Fruit fly (Drosophila melanogaster) whole organism, embryonic: ENCODE measurements around the gene cni.

Experiments
- Aef1 ChIP-seq: fragments of 200-800 bp; sonication (Bioruptor generic); IDR thresholded peaks from 3 replicates; pipeline ENCODE4 v1.3.6; 2022; ENCODE audit warnings: missing biosample characterization, missing genetic modification characterization
- B-H1 ChIP-seq: fragments of 200-800 bp; sonication (Bioruptor generic); IDR thresholded peaks from 3 replicates; pipeline ENCODE4 v1.3.6; 2022; ENCODE audit warnings: missing biosample characterization, missing genetic modification characterization
- B-H2 ChIP-seq: fragments of 200-800 bp; sonication (Bioruptor generic); optimal IDR thresholded peaks from 2 replicates; lab custom pipeline; 2018; ENCODE audit warnings: missing biosample characterization, mild to moderate bottlenecking, missing genetic modification characterization
- CG10431 ChIP-seq: fragments of 200-800 bp; sonication (Bioruptor generic); optimal IDR thresholded peaks from 3 replicates; lab custom pipeline; 2018; ENCODE audit warnings: missing biosample characterization, mild to moderate bottlenecking, missing genetic modification characterization
- CG10565 ChIP-seq: fragments of 200-800 bp; sonication (Bioruptor generic); optimal IDR thresholded peaks from 3 replicates; lab custom pipeline; 2016; ENCODE audit warnings: missing biosample characterization, mild to moderate bottlenecking, missing genetic modification characterization
- CG10959 ChIP-seq: fragments of 200-800 bp; sonication (Bioruptor generic); IDR thresholded peaks from 2 replicates; pipeline ENCODE4 v1.3.6; 2022; ENCODE audit warnings: missing biosample characterization, missing genetic modification characterization
- CG13296 ChIP-seq: fragments of 200-800 bp; sonication (Bioruptor generic); optimal IDR thresholded peaks from 3 replicates; lab custom pipeline; 2018; ENCODE audit warnings: missing biosample characterization, mild to moderate bottlenecking, missing genetic modification characterization
- CG13624 ChIP-seq: fragments of 200-800 bp; sonication (Bioruptor generic); optimal IDR thresholded peaks from 2 replicates; lab custom pipeline; 2016; ENCODE audit warnings: missing biosample characterization, missing genetic modification characterization
- CG17186 ChIP-seq: fragments of 200-800 bp; sonication (Bioruptor generic); optimal IDR thresholded peaks from 3 replicates; lab custom pipeline; 2017; ENCODE audit warnings: missing biosample characterization, missing genetic modification reagents, missing genetic modification characterization
- CG18599 ChIP-seq: fragments of 200-800 bp; sonication (Bioruptor generic); optimal IDR thresholded peaks from 3 replicates; lab custom pipeline; 2017; ENCODE audit warnings: missing biosample characterization, missing genetic modification characterization, mild to moderate bottlenecking, moderate library complexity, missing genetic modification reagents
- CG2875 ChIP-seq: fragments of 200-800 bp; sonication (Bioruptor generic); optimal IDR thresholded peaks from 2 replicates; lab custom pipeline; 2017; ENCODE audit warnings: missing biosample characterization, mild to moderate bottlenecking, missing genetic modification characterization, missing genetic modification reagents
- CG30020 ChIP-seq: fragments of 200-800 bp; optimal IDR thresholded peaks from 2 replicates; lab custom pipeline; 2019; ENCODE audit warnings: missing biosample characterization, mild to moderate bottlenecking, missing genetic modification characterization, moderate library complexity
- CG3065 ChIP-seq: fragments of 200-800 bp; sonication (Bioruptor generic); optimal IDR thresholded peaks from 2 replicates; lab custom pipeline; 2016; ENCODE audit warnings: missing biosample characterization, missing genetic modification characterization
- CG3838 ChIP-seq: fragments of 200-800 bp; sonication (Bioruptor generic); optimal IDR thresholded peaks from 3 replicates; lab custom pipeline; 2016; ENCODE audit warnings: missing biosample characterization, missing genetic modification characterization
- CG3847 ChIP-seq: fragments of 200-800 bp; sonication (Bioruptor generic); IDR thresholded peaks from 2 replicates; pipeline ENCODE4 v1.3.6; 2022; ENCODE audit warnings: missing biosample characterization, missing genetic modification characterization
- CG43689 ChIP-seq: fragments of 200-800 bp; sonication (Bioruptor generic); IDR thresholded peaks from 2 replicates; pipeline ENCODE4 v1.3.6; 2022; ENCODE audit warnings: missing biosample characterization, missing genetic modification characterization
- CG5180 ChIP-seq: fragments of 200-800 bp; sonication (Bioruptor generic); optimal IDR thresholded peaks from 3 replicates; lab custom pipeline; 2017; ENCODE audit warnings: missing biosample characterization, missing genetic modification characterization, mild to moderate bottlenecking, moderate library complexity, missing genetic modification reagents
- CG7357 ChIP-seq: fragments of 200-800 bp; sonication (Bioruptor generic); IDR thresholded peaks from 3 replicates; pipeline ENCODE4 v1.3.6; 2022; ENCODE audit warnings: missing biosample characterization, missing genetic modification characterization
- CG8478 ChIP-seq: fragments of >200 bp; optimal IDR thresholded peaks from 2 replicates; lab custom pipeline; 2018
- CG9817 ChIP-seq: fragments of 200-800 bp; sonication (Bioruptor generic); optimal IDR thresholded peaks from 2 replicates; lab custom pipeline; 2018; ENCODE audit warnings: missing biosample characterization, mild to moderate bottlenecking, missing genetic modification characterization, moderate library complexity
- Dek ChIP-seq: fragments of 200-800 bp; sonication (Bioruptor generic); optimal IDR thresholded peaks from 3 replicates; lab custom pipeline; 2019; ENCODE audit warnings: missing biosample characterization, mild to moderate bottlenecking, missing genetic modification characterization, moderate library complexity
- E2f1 ChIP-seq: fragments of 200-800 bp; sonication (Bioruptor generic); IDR thresholded peaks from 2 replicates; pipeline ENCODE4 v1.3.6; 2022; ENCODE audit warnings: missing biosample characterization, missing genetic modification characterization
- Fer1 ChIP-seq: fragments of 200-800 bp; sonication (Bioruptor generic); optimal IDR thresholded peaks from 2 replicates; lab custom pipeline; 2017; ENCODE audit warnings: missing biosample characterization, mild to moderate bottlenecking, missing genetic modification characterization
- HmgD ChIP-seq: fragments of 200-800 bp; sonication (Bioruptor generic); optimal IDR thresholded peaks from 3 replicates; lab custom pipeline; 2016; ENCODE audit warnings: missing biosample characterization, missing genetic modification characterization
- HmgZ ChIP-seq: fragments of 200-800 bp; sonication (Bioruptor generic); optimal IDR thresholded peaks from 2 replicates; lab custom pipeline; 2018; ENCODE audit warnings: missing biosample characterization, mild to moderate bottlenecking, missing genetic modification characterization
- Med ChIP-seq: fragments of 200-800 bp; sonication (Bioruptor generic); peaks from one replicate; lab custom pipeline; 2016; ENCODE audit warnings: missing biosample characterization, missing genetic modification characterization, mild to moderate bottlenecking, inconsistent platforms, moderate library complexity
- Xrp1 ChIP-seq: fragments of 200-800 bp; sonication (Bioruptor generic); IDR thresholded peaks from 2 replicates; pipeline ENCODE4 v1.3.6; 2022; ENCODE audit warnings: missing biosample characterization, missing genetic modification characterization
- abd-A ChIP-seq: fragments of 200-800 bp; sonication (Bioruptor generic); optimal IDR thresholded peaks from 3 replicates; lab custom pipeline; 2019; ENCODE audit warnings: missing biosample characterization, mild to moderate bottlenecking, missing genetic modification characterization, moderate library complexity
- bigmax ChIP-seq: fragments of 200-800 bp; sonication (Bioruptor generic); optimal IDR thresholded peaks from 2 replicates; lab custom pipeline; 2018; ENCODE audit warnings: missing biosample characterization, mild to moderate bottlenecking, missing genetic modification characterization
- cg ChIP-seq: fragments of 200-800 bp; sonication (Bioruptor generic); optimal IDR thresholded peaks from 3 replicates; lab custom pipeline; 2019; ENCODE audit warnings: missing biosample characterization, mild to moderate bottlenecking, missing genetic modification characterization, moderate library complexity
- chinmo ChIP-seq: fragments of 200-800 bp; sonication (Bioruptor generic); IDR thresholded peaks from 4 replicates; pipeline ENCODE4 v1.3.6; 2022; ENCODE audit warnings: missing biosample characterization, missing genetic modification characterization; ENCODE audit not compliant: partially characterized antibody
- crp ChIP-seq, 2 experiments: fragments of 200-800 bp; sonication (Bioruptor generic); optimal IDR thresholded peaks; 2 replicates in 1 of 2; 3 replicates in 1 of 2; lab custom pipeline; 2017; ENCODE audit warnings: missing biosample characterization in 2 of 2, missing genetic modification characterization in 2 of 2, mild to moderate bottlenecking in 1 of 2, moderate library complexity in 1 of 2
- da ChIP-seq: fragments of 200-800 bp; sonication (Bioruptor generic); optimal IDR thresholded peaks from 2 replicates; lab custom pipeline; 2016; ENCODE audit warnings: missing biosample characterization, missing genetic modification characterization
- dpn ChIP-seq, 2 experiments: fragments of 200-800 bp; sonication (Bioruptor generic); optimal IDR thresholded peaks; 3 replicates each; lab custom pipeline; 2016; ENCODE audit warnings: missing biosample characterization in 2 of 2, missing genetic modification characterization in 2 of 2
- fd96Cb ChIP-seq: fragments of 200-800 bp; sonication (Bioruptor generic); optimal IDR thresholded peaks from 2 replicates; lab custom pipeline; 2018; ENCODE audit warnings: missing biosample characterization, mild to moderate bottlenecking, missing genetic modification characterization, moderate library complexity
- ftz-f1 ChIP-seq: fragments of 200-800 bp; sonication (Bioruptor generic); optimal IDR thresholded peaks from 2 replicates; lab custom pipeline; 2016; ENCODE audit warnings: missing biosample characterization, missing genetic modification characterization
- gro ChIP-seq: fragments of 200-800 bp; sonication (Bioruptor generic); optimal IDR thresholded peaks from 2 replicates; lab custom pipeline; 2016; ENCODE audit warnings: missing biosample characterization, missing genetic modification characterization
- hth ChIP-seq: fragments of >200 bp; optimal IDR thresholded peaks from 2 replicates; lab custom pipeline; 2017; ENCODE audit warnings: inconsistent platforms
- kah ChIP-seq: fragments of 200-800 bp; sonication (Bioruptor generic); optimal IDR thresholded peaks from 2 replicates; lab custom pipeline; 2018; ENCODE audit warnings: missing biosample characterization, mild to moderate bottlenecking, missing genetic modification characterization
- kni ChIP-seq: fragments of 200-800 bp; sonication (Bioruptor generic); optimal IDR thresholded peaks from 3 replicates; lab custom pipeline; 2017; ENCODE audit warnings: mild to moderate bottlenecking, missing biosample characterization, missing genetic modification reagents, missing genetic modification characterization
- nmo ChIP-seq: fragments of 200-800 bp; sonication (Bioruptor generic); optimal IDR thresholded peaks from 2 replicates; lab custom pipeline; 2018; ENCODE audit warnings: missing biosample characterization, mild to moderate bottlenecking, missing genetic modification characterization, moderate library complexity
- nom ChIP-seq: fragments of 200-800 bp; sonication (Bioruptor generic); optimal IDR thresholded peaks from 2 replicates; lab custom pipeline; 2017; ENCODE audit warnings: missing biosample characterization, missing genetic modification characterization, mild to moderate bottlenecking, moderate library complexity, missing genetic modification reagents
- onecut ChIP-seq: fragments of 200-800 bp; sonication (Bioruptor generic); IDR thresholded peaks from 2 replicates; pipeline ENCODE4 v1.3.6; 2022; ENCODE audit warnings: missing biosample characterization, missing genetic modification characterization
- otp ChIP-seq: fragments of 200-800 bp; sonication (Bioruptor generic); IDR thresholded peaks from 3 replicates; pipeline ENCODE4, ENCODE4 v1.3.6; 2022; ENCODE audit warnings: missing biosample characterization, missing genetic modification characterization
- pros ChIP-seq: fragments of 200-800 bp; sonication (Bioruptor generic); optimal IDR thresholded peaks from 3 replicates; lab custom pipeline; 2019; ENCODE audit warnings: missing biosample characterization, mild to moderate bottlenecking, missing genetic modification characterization, moderate library complexity
- ro ChIP-seq: fragments of 200-800 bp; sonication (Bioruptor generic); IDR thresholded peaks from 2 replicates; pipeline ENCODE4 v1.3.6; 2022; ENCODE audit warnings: missing biosample characterization, missing genetic modification characterization
- row ChIP-seq: fragments of 200-800 bp; sonication (Bioruptor generic); IDR thresholded peaks from 3 replicates; pipeline ENCODE4 v1.3.6; 2022; ENCODE audit warnings: missing biosample characterization, missing genetic modification characterization
- sna ChIP-seq: fragments of 200-800 bp; sonication (Bioruptor generic); IDR thresholded peaks from 2 replicates; pipeline ENCODE4 v1.3.6; 2022; ENCODE audit warnings: missing biosample characterization, missing genetic modification characterization; ENCODE audit not compliant: partially characterized antibody
- sug ChIP-seq: fragments of 200-800 bp; optimal IDR thresholded peaks from 2 replicates; lab custom pipeline; 2019; ENCODE audit warnings: missing biosample characterization, mild to moderate bottlenecking, missing genetic modification characterization, moderate library complexity
- twi ChIP-seq: fragments of 200-800 bp; optimal IDR thresholded peaks from 2 replicates; lab custom pipeline; 2019; ENCODE audit warnings: missing biosample characterization, mild to moderate bottlenecking, missing genetic modification characterization, moderate library complexity
- vfl ChIP-seq: fragments of 200-800 bp; sonication (Bioruptor generic); optimal IDR thresholded peaks from 2 replicates; lab custom pipeline; 2016; ENCODE audit warnings: missing biosample characterization, missing genetic modification characterization
- z ChIP-seq: fragments of 200-800 bp; sonication (Bioruptor generic); IDR thresholded peaks from 3 replicates; pipeline ENCODE4 v1.3.6; 2022; ENCODE audit warnings: missing biosample characterization, missing genetic modification characterization

Gene cni

DNA sequence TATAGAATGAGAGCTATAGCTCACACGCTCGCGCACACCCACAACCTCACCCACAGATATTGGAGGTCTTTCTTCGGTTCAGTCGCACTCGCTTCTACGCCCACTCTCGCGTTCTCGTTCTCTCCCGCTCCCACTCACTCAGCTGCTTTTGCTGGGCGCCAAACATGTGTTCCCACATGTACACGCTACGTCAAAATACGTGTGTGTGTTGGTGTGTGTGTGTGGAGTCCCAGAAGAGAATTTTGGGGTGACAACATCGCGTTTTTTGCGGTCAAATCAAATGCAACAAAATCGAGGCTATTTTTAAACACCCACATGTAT lies 39.1 kb downstream of the cni start (continued):
- TF ChIP-seq da (GFP tag; lab: Kevin White, UChicago): peak; percentile 55
- peak; percentile 90 for TF ChIP-seq twi (tag; lab: Kevin White, UChicago)
- TF ChIP-seq hth: no peak
- TF ChIP-seq B-H2 (GFP tag; lab: Kevin White, UChicago): no peak
- no peak for TF ChIP-seq B-H1
- TF ChIP-seq CG30020: no peak
- TF ChIP-seq Dek (tag; lab: Kevin White, UChicago): no peak
- TF ChIP-seq HmgD (GFP tag; lab: Kevin White, UChicago): no peak
- TF ChIP-seq row (GFP tag; lab: Robert Waterston, UW): no peak
- no peak for TF ChIP-seq CG3847 (GFP tag; lab: Robert Waterston, UW)
- no peak for TF ChIP-seq CG3065 (GFP tag; lab: Kevin White, UChicago)
- no peak for TF ChIP-seq CG18599 (GFP tag; lab: Kevin White, UChicago)
- TF ChIP-seq CG5180: peak; percentile 1
- peak; percentile 33 for TF ChIP-seq Fer1 (GFP tag; lab: Kevin White, UChicago)
- no peak for TF ChIP-seq fd96Cb
- peak; percentile 23 for TF ChIP-seq kah (GFP tag; lab: Kevin White, UChicago)
- TF ChIP-seq Xrp1 (GFP tag; lab: Robert Waterston, UW): no peak
- TF ChIP-seq vfl (GFP tag; lab: Kevin White, UChicago): no peak
- TF ChIP-seq ro (GFP tag; lab: Robert Waterston, UW): no peak
- no peak for TF ChIP-seq CG10565 (GFP tag; lab: Kevin White, UChicago)
- TF ChIP-seq CG10431: no peak
- peak; percentile 48 for TF ChIP-seq kni
- no peak for TF ChIP-seq CG13624
- no peak for TF ChIP-seq nmo (GFP tag; lab: Kevin White, UChicago)
- no peak for TF ChIP-seq CG17186 (GFP tag; lab: Kevin White, UChicago)
- no peak for TF ChIP-seq CG13296 (GFP tag; lab: Kevin White, UChicago)
- TF ChIP-seq dpn (GFP tag; optimal IDR thresholded peaks at IDR 0.05; lab: Kevin White, UChicago): no peak
- peak; percentile 17 for TF ChIP-seq bigmax (GFP tag; lab: Kevin White, UChicago)
- TF ChIP-seq sug: peak; percentile 71
- no peak for TF ChIP-seq otp (GFP tag; lab: Robert Waterston, UW)
- TF ChIP-seq abd-A: peak; percentile 77
- TF ChIP-seq Aef1: no peak
- no peak for TF ChIP-seq CG9817
- TF ChIP-seq ftz-f1: peak; percentile 89
- no peak for TF ChIP-seq z (GFP tag; lab: Robert Waterston, UW)
- peak; percentile 23 to 88 for TF ChIP-seq crp (GFP tag; optimal IDR thresholded peaks at IDR 0.05; lab: Kevin White, UChicago)
- TF ChIP-seq CG7357 (GFP tag; lab: Robert Waterston, UW): no peak
- TF ChIP-seq CG43689: no peak
- peak; percentile 78 for TF ChIP-seq Med (GFP tag; lab: Kevin White, UChicago)
- TF ChIP-seq CG2875: no peak
- no peak for TF ChIP-seq CG10959 (GFP tag; lab: Robert Waterston, UW)
- TF ChIP-seq gro (GFP tag; lab: Kevin White, UChicago): peak; percentile 21
- no peak for TF ChIP-seq pros (GFP tag; lab: Kevin White, UChicago)
- peak; percentile 63 for TF ChIP-seq CG8478 (lab: Kevin White, UChicago)
- TF ChIP-seq HmgZ (tag; lab: Kevin White, UChicago): peak; percentile 19
- TF ChIP-seq chinmo (GFP tag; lab: Robert Waterston, UW): no peak
- peak; percentile 98 for TF ChIP-seq cg (GFP tag; lab: Kevin White, UChicago)
- no peak for TF ChIP-seq CG3838 (GFP tag; lab: Kevin White, UChicago)
- no peak for TF ChIP-seq onecut (GFP tag; lab: Robert Waterston, UW)
- no peak for TF ChIP-seq sna (GFP tag; lab: Robert Waterston, UW)
- no peak for TF ChIP-seq E2f1 (GFP tag; lab: Robert Waterston, UW)
- peak; percentile 41 for TF ChIP-seq nom (GFP tag; lab: Kevin White, UChicago)
